Fruit fly (Drosophila melanogaster) whole organism, embryonic: Measurements from ENCODE around the gene CG7408.

Source experiments
- B-H1 ChIP-seq: fragments of 200-800 bp; sonication (Bioruptor generic); IDR thresholded peaks from 3 replicates; pipeline ENCODE4 v1.3.6; 2022; ENCODE audit warnings: missing biosample characterization, missing genetic modification characterization
- B-H2 ChIP-seq: fragments of 200-800 bp; sonication (Bioruptor generic); optimal IDR thresholded peaks from 2 replicates; lab custom pipeline; 2018; ENCODE audit warnings: missing biosample characterization, mild to moderate bottlenecking, missing genetic modification characterization
- Bteb2 ChIP-seq: fragments of 200-800 bp; sonication (Bioruptor generic); optimal IDR thresholded peaks from 2 replicates; lab custom pipeline; 2016; ENCODE audit warnings: missing biosample characterization, missing genetic modification characterization
- CG10462 ChIP-seq: fragments of 200-800 bp; sonication (Bioruptor generic); optimal IDR thresholded peaks from 2 replicates; lab custom pipeline; 2016; ENCODE audit warnings: missing biosample characterization, missing genetic modification characterization
- CG10979 ChIP-seq: fragments of 200-800 bp; sonication (Bioruptor generic); optimal IDR thresholded peaks from 2 replicates; lab custom pipeline; 2018; ENCODE audit warnings: missing biosample characterization, mild to moderate bottlenecking, missing genetic modification characterization, moderate library complexity
- CG11247 ChIP-seq: fragments of 200-800 bp; sonication (Bioruptor generic); IDR thresholded peaks from 2 replicates; pipeline ENCODE4 v1.3.6; 2022; ENCODE audit warnings: missing biosample characterization, missing genetic modification characterization
- CG11398 ChIP-seq: fragments of 200-800 bp; sonication (Bioruptor generic); optimal IDR thresholded peaks from 2 replicates; lab custom pipeline; 2016; ENCODE audit warnings: missing biosample characterization, missing genetic modification characterization
- CG12071 ChIP-seq: fragments of 200-800 bp; sonication (Bioruptor generic); optimal IDR thresholded peaks from 3 replicates; lab custom pipeline; 2018; ENCODE audit warnings: missing biosample characterization, mild to moderate bottlenecking, missing genetic modification characterization
- CG1233 ChIP-seq: fragments of 200-800 bp; sonication (Bioruptor generic); optimal IDR thresholded peaks from 4 replicates; lab custom pipeline; 2018; ENCODE audit warnings: missing biosample characterization, mild to moderate bottlenecking, missing genetic modification characterization
- CG12769 ChIP-seq: fragments of 200-800 bp; sonication (Bioruptor generic); optimal IDR thresholded peaks from 2 replicates; lab custom pipeline; 2019; ENCODE audit warnings: missing biosample characterization, mild to moderate bottlenecking, missing genetic modification characterization, moderate library complexity
- CG13894 ChIP-seq: fragments of 200-800 bp; sonication (Bioruptor generic); optimal IDR thresholded peaks from 3 replicates; lab custom pipeline; 2018; ENCODE audit warnings: missing biosample characterization, mild to moderate bottlenecking, missing genetic modification characterization, moderate library complexity
- CG15011 ChIP-seq: fragments of 200-800 bp; sonication (Bioruptor generic); optimal IDR thresholded peaks from 3 replicates; lab custom pipeline; 2018; ENCODE audit warnings: missing biosample characterization, mild to moderate bottlenecking, missing genetic modification characterization
- CG15479 ChIP-seq: fragments of 200-800 bp; sonication (Bioruptor generic); optimal IDR thresholded peaks from 3 replicates; lab custom pipeline; 2019; ENCODE audit warnings: missing biosample characterization, mild to moderate bottlenecking, missing genetic modification characterization, moderate library complexity
- CG15601 ChIP-seq: fragments of 200-800 bp; sonication (Bioruptor generic); optimal IDR thresholded peaks from 3 replicates; lab custom pipeline; 2019; ENCODE audit warnings: missing biosample characterization, mild to moderate bottlenecking, missing genetic modification characterization, moderate library complexity
- CG16813 ChIP-seq: fragments of 200-800 bp; sonication (Bioruptor generic); IDR thresholded peaks from 3 replicates; pipeline ENCODE4 v1.3.6; 2022; ENCODE audit warnings: missing biosample characterization, missing genetic modification characterization; ENCODE audit not compliant: partially characterized antibody
- CG18011 ChIP-seq: fragments of 200-800 bp; sonication (Bioruptor generic); optimal IDR thresholded peaks from 2 replicates; lab custom pipeline; 2017; ENCODE audit warnings: missing biosample characterization, missing genetic modification characterization, mild to moderate bottlenecking, moderate library complexity, missing genotype
- CG18599 ChIP-seq: fragments of 200-800 bp; sonication (Bioruptor generic); optimal IDR thresholded peaks from 3 replicates; lab custom pipeline; 2017; ENCODE audit warnings: missing biosample characterization, missing genetic modification characterization, mild to moderate bottlenecking, moderate library complexity, missing genetic modification reagents
- CG2120 ChIP-seq: fragments of 200-800 bp; sonication (Bioruptor generic); optimal IDR thresholded peaks from 3 replicates; lab custom pipeline; 2016; ENCODE audit warnings: missing biosample characterization, missing genetic modification characterization
- CG32767 ChIP-seq: fragments of 200-800 bp; sonication (Bioruptor generic); IDR thresholded peaks from 2 replicates; pipeline ENCODE4 v1.3.6; 2022; ENCODE audit warnings: missing biosample characterization, missing genetic modification characterization
- CG34224 ChIP-seq: fragments of 200-800 bp; sonication (Bioruptor generic); IDR thresholded peaks from 3 replicates; pipeline ENCODE4 v1.3.6; 2022; ENCODE audit warnings: missing biosample characterization, missing genetic modification characterization; ENCODE audit not compliant: partially characterized antibody
- CG4424 ChIP-seq: fragments of 200-800 bp; sonication (Bioruptor generic); optimal IDR thresholded peaks from 3 replicates; lab custom pipeline; 2016; ENCODE audit warnings: missing biosample characterization, missing genetic modification characterization
- CG7556 ChIP-seq: fragments of 200-800 bp; sonication (Bioruptor generic); optimal IDR thresholded peaks from 2 replicates; lab custom pipeline; 2017; ENCODE audit warnings: missing biosample characterization, mild to moderate bottlenecking, missing genetic modification characterization
- Dp ChIP-seq: fragments of 200-800 bp; sonication (Bioruptor generic); optimal IDR thresholded peaks from 2 replicates; lab custom pipeline; 2018; ENCODE audit warnings: missing biosample characterization, mild to moderate bottlenecking, missing genetic modification characterization, moderate library complexity
- E2f1 ChIP-seq: fragments of 200-800 bp; sonication (Bioruptor generic); IDR thresholded peaks from 2 replicates; pipeline ENCODE4 v1.3.6; 2022; ENCODE audit warnings: missing biosample characterization, missing genetic modification characterization
- Eip74EF ChIP-seq, 2 experiments: fragments of 200-800 bp in 1 of 2; fragments of >200 bp in 1 of 2; sonication (Bioruptor generic) in 1 of 2; optimal IDR thresholded peaks; 2 replicates each; lab custom pipeline; 2017 to 2019; ENCODE audit warnings: missing biosample characterization in 2 of 2, missing genetic modification characterization in 2 of 2, mild to moderate bottlenecking in 1 of 2, moderate library complexity in 1 of 2
- MBD-R2 ChIP-seq: fragments of 200-800 bp; sonication (Bioruptor generic); IDR thresholded peaks from 2 replicates; pipeline ENCODE4 v1.3.6; 2022; ENCODE audit warnings: missing biosample characterization, missing genetic modification characterization
- Nf-YA ChIP-seq: fragments of 200-800 bp; sonication (Bioruptor generic); IDR thresholded peaks from 2 replicates; pipeline ENCODE4 v1.3.6; 2022; ENCODE audit warnings: missing biosample characterization, missing genetic modification characterization
- Nf-YC ChIP-seq: fragments of 200-800 bp; optimal IDR thresholded peaks from 3 replicates; lab custom pipeline; 2019; ENCODE audit warnings: missing biosample characterization, mild to moderate bottlenecking, missing genetic modification characterization, moderate library complexity
- Opbp ChIP-seq: fragments of 200-800 bp; sonication (Bioruptor generic); IDR thresholded peaks from 3 replicates; pipeline ENCODE4 v1.3.6; 2022; ENCODE audit warnings: missing biosample characterization, missing genetic modification characterization; ENCODE audit not compliant: partially characterized antibody
- Pdp1 ChIP-seq, 2 experiments: fragments of 200-800 bp; sonication (Bioruptor generic); optimal IDR thresholded peaks; 3 replicates each; lab custom pipeline; 2016; ENCODE audit warnings: missing biosample characterization in 2 of 2, missing genetic modification characterization in 2 of 2, mild to moderate bottlenecking in 1 of 2, moderate library complexity in 1 of 2
- Spps ChIP-seq: fragments of 200-800 bp; sonication (Bioruptor generic); optimal IDR thresholded peaks from 2 replicates; lab custom pipeline; 2018; ENCODE audit warnings: missing biosample characterization, mild to moderate bottlenecking, missing genetic modification characterization
- Stat92E ChIP-seq, 3 experiments: fragments of >200 bp in 2 of 3; fragments of 200-800 bp in 1 of 3; sonication (Bioruptor generic) in 1 of 3; optimal IDR thresholded peaks; 2 replicates each; lab custom pipeline; 2017 to 2019; ENCODE audit warnings: missing biosample characterization in 3 of 3, missing genetic modification characterization in 3 of 3, mild to moderate bottlenecking in 1 of 3, moderate library complexity in 1 of 3
- Usf ChIP-seq: fragments of 200-800 bp; sonication (Bioruptor generic); optimal IDR thresholded peaks from 2 replicates; lab custom pipeline; 2017; ENCODE audit warnings: missing genotype, missing biosample characterization, missing genetic modification characterization
- ara ChIP-seq: fragments of 200-800 bp; sonication (Bioruptor generic); IDR thresholded peaks from 2 replicates; pipeline ENCODE4 v1.3.6; 2022; ENCODE audit warnings: missing biosample characterization, missing genetic modification characterization
- chm ChIP-seq: fragments of 200-800 bp; sonication (Bioruptor generic); IDR thresholded peaks from 2 replicates; pipeline ENCODE4 v1.3.6; 2022; ENCODE audit warnings: missing biosample characterization, missing genetic modification characterization
- chn ChIP-seq: fragments of 200-800 bp; sonication (Bioruptor generic); optimal IDR thresholded peaks from 2 replicates; lab custom pipeline; 2016; ENCODE audit warnings: missing biosample characterization, missing genetic modification characterization
- disco-r ChIP-seq: fragments of 200-800 bp; sonication (Bioruptor generic); optimal IDR thresholded peaks from 2 replicates; lab custom pipeline; 2016; ENCODE audit warnings: missing biosample characterization, missing genetic modification characterization
- fru ChIP-seq: fragments of >200 bp; optimal IDR thresholded peaks from 2 replicates; lab custom pipeline; 2017
- gfzf ChIP-seq: fragments of 200-800 bp; sonication (Bioruptor generic); optimal IDR thresholded peaks from 2 replicates; lab custom pipeline; 2016; ENCODE audit warnings: missing biosample characterization, mild to moderate bottlenecking, missing genetic modification characterization, moderate library complexity
- gt ChIP-seq: fragments of 200-800 bp; sonication (Bioruptor generic); IDR thresholded peaks from 2 replicates; pipeline ENCODE4 v1.3.6; 2022; ENCODE audit warnings: missing biosample characterization, missing genetic modification characterization
- ken ChIP-seq: fragments of 200-800 bp; sonication (Bioruptor generic); IDR thresholded peaks from 3 replicates; pipeline ENCODE4 v1.3.6; 2022; ENCODE audit warnings: missing biosample characterization, missing genetic modification characterization
- psq ChIP-seq: fragments of 200-800 bp; sonication (Bioruptor generic); optimal IDR thresholded peaks from 2 replicates; lab custom pipeline; 2017; ENCODE audit warnings: missing biosample characterization, missing genetic modification characterization
- sna ChIP-seq: fragments of 200-800 bp; sonication (Bioruptor generic); IDR thresholded peaks from 2 replicates; pipeline ENCODE4 v1.3.6; 2022; ENCODE audit warnings: missing biosample characterization, missing genetic modification characterization; ENCODE audit not compliant: partially characterized antibody
- tgo ChIP-seq: fragments of 200-800 bp; sonication (Bioruptor generic); IDR thresholded peaks from 3 replicates; pipeline ENCODE4 v1.3.6; 2022; ENCODE audit warnings: missing biosample characterization, missing genetic modification characterization
- tin ChIP-seq: fragments of 200-800 bp; sonication (Bioruptor generic); optimal IDR thresholded peaks from 3 replicates; lab custom pipeline; 2016; ENCODE audit warnings: missing biosample characterization, missing genetic modification characterization

CG7408 gene

DNA sequence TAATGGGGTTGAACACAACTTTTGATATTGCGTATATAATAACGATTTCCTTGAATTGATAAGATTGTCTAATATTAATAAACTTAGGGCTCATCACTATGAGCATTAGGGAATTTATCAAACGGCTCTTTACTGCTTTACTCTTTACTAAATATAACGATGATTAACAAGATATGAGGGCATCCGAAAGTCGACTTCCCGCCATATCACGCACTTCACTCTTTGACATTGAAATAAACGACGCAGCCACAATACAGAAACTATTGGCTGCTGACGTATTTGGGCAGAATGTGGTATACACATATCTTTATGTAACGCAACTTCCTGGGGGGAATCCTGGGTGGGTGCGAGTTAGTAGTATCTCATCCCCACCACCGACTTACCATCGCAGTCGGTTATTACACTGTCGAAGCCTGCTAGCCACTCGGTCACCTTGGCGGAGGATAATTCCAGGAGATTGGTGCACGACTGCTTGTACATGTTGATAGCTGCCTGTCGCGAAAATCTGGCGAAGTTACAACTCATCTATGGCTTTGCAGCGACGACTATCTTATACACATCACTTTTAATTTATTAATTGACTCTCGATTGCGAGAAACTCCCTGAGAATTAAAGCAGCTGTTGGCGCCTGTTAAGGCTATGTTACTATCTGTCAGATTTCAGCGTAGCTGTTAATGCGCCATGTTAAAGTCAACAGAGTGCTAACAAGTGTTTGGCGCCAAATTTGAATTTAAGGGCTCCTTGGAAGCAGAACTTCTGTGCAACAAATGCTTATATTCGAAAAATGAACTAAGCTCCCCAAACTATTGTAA lies 35.8 kb upstream of the CG7408 start, which contains the start of gene CG5567 (continued):
- TF ChIP-seq sna (GFP tag; lab: Robert Waterston, UW), result no peak
- no peak for TF ChIP-seq CG34224 (GFP tag; lab: Robert Waterston, UW)
- TF ChIP-seq CG7556 (GFP tag; lab: Kevin White, UChicago), result no peak
- TF ChIP-seq Pdp1 (GFP tag; optimal IDR thresholded peaks at IDR 0.05; lab: Kevin White, UChicago), result peak in 1 of 2 experiments; percentile 93
- no peak for TF ChIP-seq disco-r (GFP tag; lab: Kevin White, UChicago)
- TF ChIP-seq CG18599, result peak; percentile 47
- no peak for TF ChIP-seq fru
- no peak for TF ChIP-seq CG12071
- TF ChIP-seq CG1233 (GFP tag; lab: Kevin White, UChicago), result no peak
- TF ChIP-seq CG11247 (GFP tag; lab: Robert Waterston, UW), result no peak
- TF ChIP-seq Usf, result no peak
- TF ChIP-seq Eip74EF (GFP tag; optimal IDR thresholded peaks at IDR 0.05; lab: Kevin White, UChicago), result no peak
- TF ChIP-seq Opbp, result no peak; the same call in 2 of the 3 replicates
- peak; percentile 61; the same call in 1 of the 2 replicates for TF ChIP-seq CG32767
- no peak for TF ChIP-seq B-H1 (GFP tag; lab: Robert Waterston, UW)
- peak; percentile 36 for TF ChIP-seq Nf-YC (tag; lab: Kevin White, UChicago)
- no peak for TF ChIP-seq tin (GFP tag; lab: Kevin White, UChicago)
- 0 out of 2 replicates have a peak, but pooled peaks have one; percentile 41 for TF ChIP-seq MBD-R2 (GFP tag; lab: Robert Waterston, UW)
- TF ChIP-seq Stat92E (GFP tag; optimal IDR thresholded peaks at IDR 0.05; lab: Kevin White, UChicago), result no peak
- no peak for TF ChIP-seq ken
- TF ChIP-seq CG10979 (tag; lab: Kevin White, UChicago), result no peak
- no peak for TF ChIP-seq gt (GFP tag; lab: Robert Waterston, UW)
- TF ChIP-seq CG18011 (GFP tag; lab: Kevin White, UChicago), result no peak
- no peak for TF ChIP-seq CG11398 (GFP tag; lab: Kevin White, UChicago)
- no peak for TF ChIP-seq CG15601 (tag; lab: Kevin White, UChicago)
- TF ChIP-seq psq (GFP tag; lab: Kevin White, UChicago), result no peak
- peak; percentile 86 for TF ChIP-seq Dp (GFP tag; lab: Kevin White, UChicago)
- TF ChIP-seq B-H2 (GFP tag; lab: Kevin White, UChicago), result no peak
- TF ChIP-seq CG2120 (GFP tag; lab: Kevin White, UChicago), result peak; percentile 58
- TF ChIP-seq CG16813, result no peak
- TF ChIP-seq Spps, result no peak
- TF ChIP-seq CG15011 (GFP tag; lab: Kevin White, UChicago), result no peak
- TF ChIP-seq CG15479 (GFP tag; lab: Kevin White, UChicago), result no peak
- TF ChIP-seq Bteb2 (GFP tag; lab: Kevin White, UChicago), result no peak
- no peak for TF ChIP-seq CG10462 (GFP tag; lab: Kevin White, UChicago)
- no peak for TF ChIP-seq Nf-YA (GFP tag; lab: Robert Waterston, UW)
- TF ChIP-seq chn (GFP tag; lab: Kevin White, UChicago), result no peak
- no peak for TF ChIP-seq ara (GFP tag; lab: Robert Waterston, UW)
- TF ChIP-seq CG13894 (tag; lab: Kevin White, UChicago), result peak; percentile 16
- no peak for TF ChIP-seq CG4424 (GFP tag; lab: Kevin White, UChicago)
- TF ChIP-seq chm (GFP tag; lab: Robert Waterston, UW), result no peak
- TF ChIP-seq E2f1 (GFP tag; lab: Robert Waterston, UW), result no peak
- TF ChIP-seq CG12769, result peak; percentile 17
- TF ChIP-seq tgo, result no peak
- no peak for TF ChIP-seq gfzf (GFP tag; lab: Kevin White, UChicago)
- TF ChIP-seq, all 482 proteins: peak for 82
